Worm (Caenorhabditis elegans) whole organism, mixed stage, embryonic: ENCODE data around the gene rab-6.1.

Experiments used
- M03D4.4 ChIP-seq: sonication (generic microtip); optimal IDR thresholded peaks from 2 replicates; lab custom pipeline; 2017; ENCODE audit warnings: mild to moderate bottlenecking, missing genetic modification characterization, missing compliant biosample characterization
- blmp-1 ChIP-seq: fragments of 150-350 bp; optimal IDR thresholded peaks from 2 replicates; lab custom pipeline; 2014; ENCODE audit warnings: missing biosample characterization, missing genetic modification characterization
- ceh-39 ChIP-seq: fragments of 150-350 bp; optimal IDR thresholded peaks from 2 replicates; lab custom pipeline; 2014; ENCODE audit warnings: missing biosample characterization, missing genetic modification characterization
- ceh-43 ChIP-seq: fragments of 200-800 bp; sonication (Bioruptor generic); optimal IDR thresholded peaks from 2 replicates; lab custom pipeline; 2018; ENCODE audit warnings: mild to moderate bottlenecking, missing genetic modification characterization, moderate library complexity, missing compliant biosample characterization
- ceh-83 ChIP-seq: fragments of 200-800 bp; sonication (Bioruptor generic); optimal IDR thresholded peaks from 2 replicates; lab custom pipeline; 2018; ENCODE audit warnings: mild to moderate bottlenecking, missing genetic modification characterization, missing compliant biosample characterization
- ces-1 ChIP-seq: fragments of 150-350 bp; optimal IDR thresholded peaks from 2 replicates; lab custom pipeline; 2014; ENCODE audit warnings: missing biosample characterization, missing genetic modification reagents, missing genetic modification characterization
- cnd-1 ChIP-seq: fragments of 200-800 bp; sonication (Bioruptor generic); optimal IDR thresholded peaks from 2 replicates; lab custom pipeline; 2018; ENCODE audit warnings: mild to moderate bottlenecking, missing genetic modification characterization, missing compliant biosample characterization
- drap-1 ChIP-seq: fragments of 200-800 bp; sonication (Bioruptor generic); optimal IDR thresholded peaks from 3 replicates; lab custom pipeline; 2018; ENCODE audit warnings: mild to moderate bottlenecking, missing genetic modification characterization, missing compliant biosample characterization
- elt-3 ChIP-seq: fragments of 150-350 bp; optimal IDR thresholded peaks from 2 replicates; lab custom pipeline; 2014; ENCODE audit warnings: missing biosample characterization, missing genetic modification characterization
- flh-1 ChIP-seq: fragments of 200-800 bp; sonication (Bioruptor generic); optimal IDR thresholded peaks from 2 replicates; lab custom pipeline; 2018; ENCODE audit warnings: mild to moderate bottlenecking, missing genetic modification characterization, moderate library complexity, missing compliant biosample characterization
- ham-2 ChIP-seq: fragments of 200-800 bp; sonication (Bioruptor generic); optimal IDR thresholded peaks from 2 replicates; lab custom pipeline; 2018; ENCODE audit warnings: mild to moderate bottlenecking, missing genetic modification characterization, missing compliant biosample characterization
- hlh-1 ChIP-seq: fragments of 150-350 bp; optimal IDR thresholded peaks from 2 replicates; lab custom pipeline; 2014; ENCODE audit warnings: missing biosample characterization, missing genetic modification reagents, missing genetic modification characterization
- lin-13 ChIP-seq: fragments of 150-350 bp; optimal IDR thresholded peaks from 2 replicates; lab custom pipeline; 2014; ENCODE audit warnings: missing biosample characterization, missing genetic modification characterization
- lin-32 ChIP-seq: fragments of 200-800 bp; sonication (Bioruptor generic); optimal IDR thresholded peaks from 2 replicates; lab custom pipeline; 2018; ENCODE audit warnings: mild to moderate bottlenecking, missing genetic modification characterization, missing compliant biosample characterization
- lsy-2 ChIP-seq: fragments of 150-350 bp; optimal IDR thresholded peaks from 2 replicates; lab custom pipeline; 2014; ENCODE audit warnings: missing biosample characterization, missing genetic modification characterization
- mep-1 ChIP-seq: fragments of 150-350 bp; optimal IDR thresholded peaks from 2 replicates; lab custom pipeline; 2017; ENCODE audit warnings: missing biosample characterization, missing genetic modification reagents, missing genetic modification characterization, inconsistent platforms
- mls-2 ChIP-seq: sonication (generic microtip); optimal IDR thresholded peaks from 2 replicates; lab custom pipeline; 2016; ENCODE audit warnings: mild to moderate bottlenecking, missing genetic modification characterization, moderate library complexity, missing compliant biosample characterization
- nhr-12 ChIP-seq: fragments of 150-350 bp; optimal IDR thresholded peaks from 2 replicates; lab custom pipeline; 2014; ENCODE audit warnings: missing biosample characterization, missing genetic modification characterization
- nhr-2 ChIP-seq: fragments of 150-350 bp; optimal IDR thresholded peaks from 2 replicates; lab custom pipeline; 2014; ENCODE audit warnings: missing biosample characterization, missing genetic modification characterization
- nhr-237 ChIP-seq: fragments of 150-350 bp; optimal IDR thresholded peaks from 2 replicates; lab custom pipeline; 2014; ENCODE audit warnings: missing biosample characterization, missing genetic modification characterization
- nhr-28 ChIP-seq: fragments of 150-350 bp; optimal IDR thresholded peaks from 2 replicates; lab custom pipeline; 2014; ENCODE audit warnings: missing biosample characterization, missing genetic modification characterization
- nhr-76 ChIP-seq: sonication (generic microtip); optimal IDR thresholded peaks from 2 replicates; lab custom pipeline; 2017; ENCODE audit warnings: missing biosample characterization, missing genetic modification characterization
- pha-4 ChIP-seq: fragments of 150-350 bp; optimal IDR thresholded peaks from 2 replicates; lab custom pipeline; 2018; ENCODE audit warnings: missing biosample characterization, missing genetic modification reagents, missing genetic modification characterization
- sem-2 ChIP-seq: fragments of 200-800 bp; sonication (Bioruptor generic); optimal IDR thresholded peaks from 2 replicates; lab custom pipeline; 2018; ENCODE audit warnings: mild to moderate bottlenecking, missing genetic modification characterization, missing compliant biosample characterization
- snpc-4 ChIP-seq: fragments of 150-350 bp; optimal IDR thresholded peaks from 2 replicates; lab custom pipeline; 2014; ENCODE audit warnings: missing biosample characterization, missing genetic modification characterization
- sptf-1 ChIP-seq: sonication (generic microtip); optimal IDR thresholded peaks from 2 replicates; lab custom pipeline; 2017; ENCODE audit warnings: mild to moderate bottlenecking, missing genetic modification characterization, moderate library complexity, missing compliant biosample characterization
- tbx-8 ChIP-seq: fragments of 200-800 bp; sonication (Bioruptor generic); optimal IDR thresholded peaks from 2 replicates; lab custom pipeline; 2018; ENCODE audit warnings: mild to moderate bottlenecking, missing genetic modification characterization, moderate library complexity, missing compliant biosample characterization
- unc-39 ChIP-seq: fragments of 150-350 bp; optimal IDR thresholded peaks from 2 replicates; lab custom pipeline; 2014; ENCODE audit warnings: missing biosample characterization, missing genetic modification characterization
- unc-62 ChIP-seq: fragments of 150-350 bp; optimal IDR thresholded peaks from 2 replicates; lab custom pipeline; 2014; ENCODE audit warnings: missing biosample characterization, missing genetic modification reagents, missing genetic modification characterization
- zip-8 ChIP-seq: fragments of 150-350 bp; optimal IDR thresholded peaks from 2 replicates; lab custom pipeline; 2014; ENCODE audit warnings: missing biosample characterization, missing genetic modification characterization
- ztf-11 ChIP-seq: fragments of 150-350 bp; optimal IDR thresholded peaks from 2 replicates; lab custom pipeline; 2014; ENCODE audit warnings: missing biosample characterization, missing genetic modification characterization

rab-6.1 gene

ce11 chrIII:9053263-9053662 is 47.5 kb upstream of the rab-6.1 start:
- TF ChIP-seq snpc-4 (tag; lab: Kevin White, UChicago) (no peak), cnd-1 (tag; lab: Kevin White, UChicago) (peak; percentile 26), mep-1 (tag; lab: Kevin White, UChicago) (no peak), lin-13 (tag; lab: Kevin White, UChicago) (no peak), ceh-83 (no peak), ztf-11 (no peak), elt-3 (tag; lab: Kevin White, UChicago) (no peak)

DNA sequence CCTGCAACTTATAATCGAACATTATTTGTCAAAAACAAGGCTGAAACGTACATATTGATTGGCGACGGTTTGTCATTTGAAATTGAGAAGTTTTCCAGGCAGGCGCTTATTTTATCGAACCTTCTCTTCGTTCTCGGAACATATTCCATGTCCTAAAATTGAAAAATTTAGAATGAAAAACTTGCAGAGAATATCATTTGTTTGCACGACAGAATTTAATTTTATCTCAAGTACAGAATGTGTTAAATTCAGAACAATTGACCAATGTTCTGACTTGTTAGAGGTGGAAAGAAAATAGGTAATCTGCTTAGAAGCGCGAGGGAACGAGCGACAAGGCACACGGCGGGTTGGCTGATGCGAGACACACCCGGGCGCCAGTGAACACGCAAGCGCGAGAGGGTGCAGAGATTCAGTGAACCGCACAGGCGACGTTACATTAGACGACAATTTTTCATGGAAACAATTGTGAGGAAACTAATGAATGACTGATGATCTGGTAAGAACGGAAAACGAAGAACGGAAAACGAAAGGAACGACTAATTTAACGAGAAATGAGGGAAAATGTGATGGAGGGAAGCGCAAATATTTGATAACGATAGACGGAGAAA is 46.7 kb upstream of the rab-6.1 start:
- TF ChIP-seq ces-1 (peak; percentile 59), tbx-8 (GFP tag; lab: Kevin White, UChicago) (no peak), cnd-1 (tag; lab: Kevin White, UChicago) (no peak), mls-2 (tag; lab: Kevin White, UChicago) (peak; percentile 28), nhr-237 (tag; lab: Kevin White, UChicago) (no peak), ham-2 (GFP tag; lab: Kevin White, UChicago) (peak; percentile 47), sptf-1 (tag; lab: Kevin White, UChicago) (no peak), nhr-28 (tag; lab: Kevin White, UChicago) (no peak), lsy-2 (tag; lab: Kevin White, UChicago) (no peak), nhr-12 (tag; lab: Kevin White, UChicago) (no peak)

DNA sequence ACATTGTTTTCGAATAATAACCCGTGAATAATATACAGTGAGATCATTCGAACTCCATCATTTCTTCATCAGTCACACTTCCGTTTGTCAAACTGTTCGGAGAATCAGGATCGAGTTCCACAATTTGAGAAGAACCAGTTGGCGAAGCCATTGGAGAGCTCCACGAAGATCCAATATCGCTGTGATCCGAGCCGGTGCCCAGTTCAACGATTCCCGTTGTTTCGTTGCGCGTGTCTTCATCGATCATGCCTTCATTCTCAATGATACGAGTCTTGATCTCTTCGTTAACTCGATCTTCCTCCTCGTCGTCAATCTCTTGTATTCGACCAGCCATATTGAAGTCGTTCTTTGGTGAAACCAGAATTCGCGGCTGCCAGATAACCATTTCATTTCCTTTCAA is 46.0 kb upstream of the rab-6.1 start:
- TF ChIP-seq nhr-2 (tag; lab: Kevin White, UChicago), result no peak
- TF ChIP-seq unc-39 (tag; lab: Kevin White, UChicago), result no peak
- TF ChIP-seq cnd-1 (tag; lab: Kevin White, UChicago), result no peak
- TF ChIP-seq snpc-4 (tag; lab: Kevin White, UChicago), result no peak
- no peak for TF ChIP-seq lin-32 (GFP tag; lab: Kevin White, UChicago)
- TF ChIP-seq ces-1, result no peak
- no peak for TF ChIP-seq nhr-237 (tag; lab: Kevin White, UChicago)
- TF ChIP-seq lin-13 (tag; lab: Kevin White, UChicago), result no peak
- no peak for TF ChIP-seq sptf-1 (tag; lab: Kevin White, UChicago)
- TF ChIP-seq sem-2 (GFP tag; lab: Kevin White, UChicago), result no peak
- TF ChIP-seq nhr-76 (tag; lab: Kevin White, UChicago), result no peak
- no peak for TF ChIP-seq flh-1 (GFP tag; lab: Kevin White, UChicago)
- no peak for TF ChIP-seq mls-2 (tag; lab: Kevin White, UChicago)

ce11 chrIII:9051119-9051597 is 45.4 kb upstream of the rab-6.1 start:
- no peak for TF ChIP-seq nhr-12 (tag; lab: Kevin White, UChicago)
- no peak for TF ChIP-seq lin-32 (GFP tag; lab: Kevin White, UChicago)
- no peak for TF ChIP-seq nhr-76 (tag; lab: Kevin White, UChicago)
- TF ChIP-seq ztf-11, result no peak
- no peak for TF ChIP-seq pha-4 (tag; lab: Kevin White, UChicago)
- TF ChIP-seq mls-2 (tag; lab: Kevin White, UChicago), result peak; percentile 12
- no peak for TF ChIP-seq flh-1 (GFP tag; lab: Kevin White, UChicago)
- no peak for TF ChIP-seq zip-8
- TF ChIP-seq ces-1, result peak; percentile 23
- no peak for TF ChIP-seq tbx-8 (GFP tag; lab: Kevin White, UChicago)
- TF ChIP-seq ceh-39, result no peak
- no peak for TF ChIP-seq drap-1 (GFP tag; lab: Kevin White, UChicago)
- TF ChIP-seq unc-62, result peak; percentile 58
- TF ChIP-seq ceh-43 (GFP tag; lab: Kevin White, UChicago), result peak; percentile 6
- no peak for TF ChIP-seq nhr-237 (tag; lab: Kevin White, UChicago)
- peak; percentile 22 for TF ChIP-seq nhr-2 (tag; lab: Kevin White, UChicago)
- TF ChIP-seq ceh-83, result no peak
- peak; percentile 18 for TF ChIP-seq M03D4.4 (tag; lab: Kevin White, UChicago)
- TF ChIP-seq blmp-1 (tag; lab: Kevin White, UChicago), result no peak

ce11 chrIII:9050600-9050999 is 44.8 kb upstream of the rab-6.1 start, which contains the start of gene ikke-1:
ikke-1 (minus strand) TSS chrIII:9050700.
- TF ChIP-seq sem-2 (GFP tag; lab: Kevin White, UChicago) (no peak), M03D4.4 (tag; lab: Kevin White, UChicago) (no peak), nhr-2 (tag; lab: Kevin White, UChicago) (peak; percentile 11), hlh-1 (no peak)
